Fruit fly (Drosophila melanogaster): ENCODE results near the gene CG8028.

The CG8028 gene

DNA sequence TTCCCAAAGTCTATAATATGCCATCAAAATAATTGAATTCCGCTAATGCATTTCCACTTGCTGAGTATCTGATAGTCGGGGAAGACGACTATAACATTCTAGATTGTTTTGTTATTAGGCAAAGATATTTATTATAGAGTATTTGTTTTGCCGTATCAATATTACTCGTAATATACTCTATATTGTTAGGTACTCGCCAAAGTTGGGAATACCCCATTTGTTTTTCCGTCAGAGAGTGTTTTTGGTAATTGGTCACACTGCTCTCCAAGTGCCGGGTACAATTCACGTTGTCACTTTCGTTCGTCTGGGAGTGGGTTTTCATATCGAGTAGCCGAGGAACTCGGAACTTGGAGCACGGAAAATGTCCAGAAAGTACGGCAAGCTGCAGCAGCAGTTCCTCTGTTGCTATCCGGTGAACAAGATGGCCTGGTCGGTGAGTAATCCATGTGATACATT, 36.7 kb downstream of the CG8028 start, which contains the start of gene CG7889 (continued):
- no peak for TF ChIP-seq D (optimal IDR thresholded peaks at IDR 0.05)
- TF ChIP-seq D (GFP tag; optimal IDR thresholded peaks at IDR 0.05), result no peak
- no peak for TF ChIP-seq CG32767 (GFP tag; IDR thresholded peaks at IDR 0.05)
- no peak for TF ChIP-seq CG7357 (GFP tag; IDR thresholded peaks at IDR 0.05)
- TF ChIP-seq CG18476 (GFP tag; optimal IDR thresholded peaks at IDR 0.05), result peak; percentile 21
- no peak for TF ChIP-seq ken (GFP tag; IDR thresholded peaks at IDR 0.05)
- TF ChIP-seq grn (GFP tag; optimal IDR thresholded peaks at IDR 0.05), result no peak
- TF ChIP-seq amos (GFP tag; IDR thresholded peaks at IDR 0.05; ENCODE audit: partially characterized antibody), result no peak
- TF ChIP-seq CG8359 (GFP tag; optimal IDR thresholded peaks at IDR 0.05; ENCODE audit: borderline replicate concordance), result no peak
- no peak for TF ChIP-seq Myb (GFP tag; optimal IDR thresholded peaks at IDR 0.05)
- 0 out of 2 replicates have a peak, but pooled peaks have one; percentile 34 for TF ChIP-seq Ptx1 (GFP tag; IDR thresholded peaks at IDR 0.05)
- no peak for TF ChIP-seq Hr51 (GFP tag; optimal IDR thresholded peaks at IDR 0.05)
- TF ChIP-seq ssp (GFP tag; IDR thresholded peaks at IDR 0.05), result no peak
- no peak for TF ChIP-seq Bdp1 (GFP tag; optimal IDR thresholded peaks at IDR 0.05)
- TF ChIP-seq Bteb2 (GFP tag; optimal IDR thresholded peaks at IDR 0.05), result no peak
- TF ChIP-seq Usf (GFP tag; optimal IDR thresholded peaks at IDR 0.05), result no peak
- peak; percentile 26; the same call in 1 of the 2 replicates for TF ChIP-seq CG14014 (GFP tag; IDR thresholded peaks at IDR 0.05)
- TF ChIP-seq CG17829 (tag; optimal IDR thresholded peaks at IDR 0.05), result peak; percentile 37
- no peak for TF ChIP-seq CG17802 (tag; optimal IDR thresholded peaks at IDR 0.05)
- no peak for TF ChIP-seq Doc2 (GFP tag; IDR thresholded peaks at IDR 0.05)
- no peak for TF ChIP-seq CG12219 (GFP tag; optimal IDR thresholded peaks at IDR 0.05)
- TF ChIP-seq lab (GFP tag; optimal IDR thresholded peaks at IDR 0.05), result peak; percentile 3
- no peak for TF ChIP-seq br (optimal IDR thresholded peaks at IDR 0.05)
- no peak for TF ChIP-seq Hand (GFP tag; optimal IDR thresholded peaks at IDR 0.05)
- TF ChIP-seq CG11093 (GFP tag; IDR thresholded peaks at IDR 0.05), result no peak
- TF ChIP-seq ap (GFP tag; IDR thresholded peaks at IDR 0.05), result 0 out of 2 replicates have a peak, but pooled peaks have one; percentile 14
- no peak for TF ChIP-seq usp (GFP tag; optimal IDR thresholded peaks at IDR 0.05)
- no peak for TF ChIP-seq ftz-f1 (GFP tag; optimal IDR thresholded peaks at IDR 0.05)
- TF ChIP-seq Eip74EF (GFP tag; optimal IDR thresholded peaks at IDR 0.05), result no peak
- TF ChIP-seq sim (GFP tag; IDR thresholded peaks at IDR 0.05), result no peak
- TF ChIP-seq CG8924 (tag; optimal IDR thresholded peaks at IDR 0.05), result no peak
- peak; percentile 18 for TF ChIP-seq grau (tag; optimal IDR thresholded peaks at IDR 0.05)
- TF ChIP-seq CG18619 (GFP tag; optimal IDR thresholded peaks at IDR 0.05), result no peak
- TF ChIP-seq Elba2 (GFP tag; optimal IDR thresholded peaks at IDR 0.05), result no peak
- peak; percentile 10 for TF ChIP-seq CG10979 (tag; optimal IDR thresholded peaks at IDR 0.05)
- no peak for TF ChIP-seq lola (GFP tag; optimal IDR thresholded peaks at IDR 0.05)
- TF ChIP-seq schlank (tag; optimal IDR thresholded peaks at IDR 0.05), result no peak
- TF ChIP-seq CG10959 (GFP tag; IDR thresholded peaks at IDR 0.05), result no peak
- peak; percentile 6 for TF ChIP-seq CG1647 (GFP tag; optimal IDR thresholded peaks at IDR 0.05)
- no peak for TF ChIP-seq CG14667 (GFP tag; IDR thresholded peaks at IDR 0.05)
- no peak for TF ChIP-seq psq (GFP tag; optimal IDR thresholded peaks at IDR 0.05)
- no peak for TF ChIP-seq Bgb (GFP tag; IDR thresholded peaks at IDR 0.05; ENCODE audit: partially characterized antibody)
- peak; percentile 7 for TF ChIP-seq B-H2 (GFP tag; optimal IDR thresholded peaks at IDR 0.05)
- no peak for TF ChIP-seq Atf6 (GFP tag; IDR thresholded peaks at IDR 0.05)
- TF ChIP-seq lilli (GFP tag; optimal IDR thresholded peaks at IDR 0.05), result peak; percentile 53
- TF ChIP-seq CG7839 (tag; optimal IDR thresholded peaks at IDR 0.05), result peak; percentile 34
- no peak for TF ChIP-seq croc (GFP tag; conservative IDR thresholded peaks at IDR 0.05)
- TF ChIP-seq gce (GFP tag; IDR thresholded peaks at IDR 0.05), result no peak
- no peak for TF ChIP-seq mam (GFP tag; optimal IDR thresholded peaks at IDR 0.05)
- no peak for TF ChIP-seq CG14860 (GFP tag; IDR thresholded peaks at IDR 0.05; ENCODE audit: partially characterized antibody)
- TF ChIP-seq D19A (tag; optimal IDR thresholded peaks at IDR 0.05), result peak; percentile 98
- no peak for TF ChIP-seq exex (tag; optimal IDR thresholded peaks at IDR 0.05)
